Fruit fly (Drosophila melanogaster): ENCODE measurements around the gene Ufl1.

Ufl1 gene

dm6 chr3R:7024574-7024973, 49.7 kb downstream of the Ufl1 start (continued):
- TF ChIP-seq CG10631 (GFP tag; optimal IDR thresholded peaks at IDR 0.05) = peak; percentile 92
- peak; percentile 60 for TF ChIP-seq CG9139 (GFP tag; optimal IDR thresholded peaks at IDR 0.05)
- TF ChIP-seq CG6276 (GFP tag; optimal IDR thresholded peaks at IDR 0.05) = no peak
- TF ChIP-seq esn (GFP tag; optimal IDR thresholded peaks at IDR 0.05) = peak; percentile 87
- peak; percentile 78 for TF ChIP-seq OdsH (GFP tag; optimal IDR thresholded peaks at IDR 0.05)
- peak; percentile 63 for TF ChIP-seq CG8319 (GFP tag; optimal IDR thresholded peaks at IDR 0.05)
- peak; percentile 84 for TF ChIP-seq achi (GFP tag; optimal IDR thresholded peaks at IDR 0.05)
- peak; percentile 81 for TF ChIP-seq CG6792 (GFP tag; optimal IDR thresholded peaks at IDR 0.05)
- peak; percentile 71 for TF ChIP-seq CG34406 (GFP tag; optimal IDR thresholded peaks at IDR 0.05)
- peak; percentile 87 for TF ChIP-seq CG1621 (tag; optimal IDR thresholded peaks at IDR 0.05)
- TF ChIP-seq CG6854 (GFP tag; optimal IDR thresholded peaks at IDR 0.05) = no peak
- no peak for TF ChIP-seq eg (GFP tag; IDR thresholded peaks at IDR 0.05)
- peak; percentile 77 for TF ChIP-seq CG6163 (GFP tag; IDR thresholded peaks at IDR 0.05)
- TF ChIP-seq Blimp-1 (GFP tag; optimal IDR thresholded peaks at IDR 0.05) = no peak
- peak; percentile 73 for TF ChIP-seq Lpt (GFP tag; optimal IDR thresholded peaks at IDR 0.05)
- TF ChIP-seq CG8119 (GFP tag; IDR thresholded peaks at IDR 0.05) = peak; percentile 72
- peak; percentile 96 for TF ChIP-seq Eip78C (GFP tag)
- peak; percentile 84 for TF ChIP-seq Met (GFP tag; optimal IDR thresholded peaks at IDR 0.05)
- TF ChIP-seq Eip75B (GFP tag; optimal IDR thresholded peaks at IDR 0.05) = peak; percentile 87
- peak; percentile 82 for TF ChIP-seq Hr39 (GFP tag; optimal IDR thresholded peaks at IDR 0.05)
- no peak for TF ChIP-seq CG11762 (GFP tag; optimal IDR thresholded peaks at IDR 0.05; ENCODE audit: insufficient read depth)
- TF ChIP-seq salr (GFP tag; optimal IDR thresholded peaks at IDR 0.05) = peak; percentile 67 to 75
- TF ChIP-seq Sox102F (GFP tag; optimal IDR thresholded peaks at IDR 0.05) = peak; percentile 81
- TF ChIP-seq Smox (GFP tag; optimal IDR thresholded peaks at IDR 0.05) = peak; percentile 82
- peak; percentile 68 for TF ChIP-seq Hr4 (GFP tag; optimal IDR thresholded peaks at IDR 0.05)
- TF ChIP-seq CG32006 (GFP tag; optimal IDR thresholded peaks at IDR 0.05) = peak; percentile 74
- peak; percentile 79 for TF ChIP-seq Ets21C (GFP tag; optimal IDR thresholded peaks at IDR 0.05)
- TF ChIP-seq acj6 (GFP tag; optimal IDR thresholded peaks at IDR 0.05) = peak; percentile 86
- peak; percentile 47 for TF ChIP-seq spab (GFP tag; optimal IDR thresholded peaks at IDR 0.05)

Measured in whole organism, prepupa.